Fruit fly (Drosophila melanogaster) whole organism, embryonic: ENCODE results near the gene CG10486.

Experiments used
- CG10147 ChIP-seq: fragments of 200-800 bp; sonication (Bioruptor generic); optimal IDR thresholded peaks from 2 replicates; lab custom pipeline; 2019; ENCODE audit warnings: missing biosample characterization, mild to moderate bottlenecking, missing genetic modification characterization, moderate library complexity
- CG10267 ChIP-seq: fragments of 200-800 bp; sonication (Bioruptor generic); optimal IDR thresholded peaks from 2 replicates; lab custom pipeline; 2018; ENCODE audit warnings: missing biosample characterization, mild to moderate bottlenecking, missing genetic modification characterization, moderate library complexity
- CG16813 ChIP-seq: fragments of 200-800 bp; sonication (Bioruptor generic); IDR thresholded peaks from 3 replicates; pipeline ENCODE4 v1.3.6; 2022; ENCODE audit warnings: missing biosample characterization, missing genetic modification characterization; ENCODE audit not compliant: partially characterized antibody
- CG34376 ChIP-seq: fragments of 200-800 bp; sonication (Bioruptor generic); optimal IDR thresholded peaks from 2 replicates; lab custom pipeline; 2018; ENCODE audit warnings: missing biosample characterization, mild to moderate bottlenecking, missing genetic modification characterization
- CG4282 ChIP-seq: fragments of 200-800 bp; sonication (Bioruptor generic); optimal IDR thresholded peaks from 2 replicates; lab custom pipeline; 2016; ENCODE audit warnings: missing biosample characterization, missing genetic modification characterization
- CG4707 ChIP-seq: fragments of 200-800 bp; sonication (Bioruptor generic); optimal IDR thresholded peaks from 2 replicates; lab custom pipeline; 2018; ENCODE audit warnings: missing biosample characterization, mild to moderate bottlenecking, missing genetic modification characterization, moderate library complexity
- hkb ChIP-seq, 2 experiments: fragments of 200-800 bp in 1 of 2; fragments of >200 bp in 1 of 2; sonication (Bioruptor generic) in 1 of 2; IDR thresholded peaks in 1 of 2; optimal IDR thresholded peaks in 1 of 2; 2 replicates each; pipeline versions ENCODE4 v1.3.6 to Lab custom; 2017 to 2022; ENCODE audit warnings: missing biosample characterization in 1 of 2, missing genetic modification characterization in 1 of 2
- salm ChIP-seq: fragments of 200-800 bp; sonication (Bioruptor generic); optimal IDR thresholded peaks from 2 replicates; lab custom pipeline; 2018; ENCODE audit warnings: missing biosample characterization, mild to moderate bottlenecking, missing genetic modification characterization

- TF ChIP-seq hkb (optimal IDR thresholded peaks at IDR 0.05; lab: Kevin White, UChicago): no peak
- no peak for TF ChIP-seq hkb (GFP tag; IDR thresholded peaks at IDR 0.05; lab: Robert Waterston, UW)
- peak; percentile 81 for TF ChIP-seq salm (tag; lab: Kevin White, UChicago)
- TF ChIP-seq CG4707 (GFP tag; lab: Kevin White, UChicago): no peak
- no peak for TF ChIP-seq CG16813 (GFP tag; lab: Robert Waterston, UW)
- TF ChIP-seq CG4282 (GFP tag; lab: Kevin White, UChicago): no peak
- no peak for TF ChIP-seq CG10147
- TF ChIP-seq CG34376 (GFP tag; lab: Kevin White, UChicago): no peak
- TF ChIP-seq CG10267 (tag; lab: Kevin White, UChicago): no peak
Measured at dm6 chr3L:5947110-5947731, 40.7 kb upstream of the CG10486 start.
